Worm (Caenorhabditis elegans) whole organism, L4 larva: ENCODE measurements around the gene F14D2.5.

ENCODE experiments used
- D1046.2 ChIP-seq: fragments of 200-800 bp; sonication (Bioruptor generic); IDR thresholded peaks from 2 replicates; pipeline ENCODE4 v1.3.6; 2022; ENCODE audit warnings: missing genetic modification characterization, missing compliant biosample characterization
- T20F7.1 ChIP-seq: fragments of 200-800 bp; sonication (Bioruptor generic); optimal IDR thresholded peaks from 2 replicates; lab custom pipeline; 2018; ENCODE audit warnings: mild to moderate bottlenecking, missing genetic modification characterization, missing compliant biosample characterization
- Y5F2A.4 ChIP-seq: fragments of 200-800 bp; sonication (Bioruptor generic); optimal IDR thresholded peaks from 2 replicates; lab custom pipeline; 2018; ENCODE audit warnings: mild to moderate bottlenecking, missing genetic modification characterization, missing compliant biosample characterization
- ZK337.2 ChIP-seq: fragments of 200-800 bp; sonication (Bioruptor generic); IDR thresholded peaks from 2 replicates; pipeline ENCODE4 v1.3.6; 2022; ENCODE audit warnings: missing genetic modification reagents, missing genetic modification characterization, missing compliant biosample characterization
- ceh-32 ChIP-seq: sonication (generic microtip); optimal IDR thresholded peaks from 2 replicates; lab custom pipeline; 2016; ENCODE audit warnings: mild to moderate bottlenecking, missing genetic modification characterization, missing compliant biosample characterization; ENCODE audit not compliant: poor library complexity
- ceh-82 ChIP-seq: sonication (generic microtip); optimal IDR thresholded peaks from 2 replicates; lab custom pipeline; 2017; ENCODE audit warnings: missing biosample characterization, missing genetic modification characterization
- ces-1 ChIP-seq: fragments of 150-350 bp; sonication (generic microtip); optimal IDR thresholded peaks from 4 replicates; lab custom pipeline; 2014; ENCODE audit warnings: missing biosample characterization, missing genetic modification reagents, missing genetic modification characterization
- cey-2 ChIP-seq: sonication (generic microtip); optimal IDR thresholded peaks from 3 replicates; lab custom pipeline; 2017; ENCODE audit warnings: missing genetic modification characterization, mild to moderate bottlenecking, missing compliant biosample characterization, antibody characterized with exemption, borderline replicate concordance; ENCODE audit not compliant: insufficient read depth
- daf-16 ChIP-seq, 3 experiments: sonication (generic microtip); optimal IDR thresholded peaks; 2 replicates each; lab custom pipeline; 2016 to 2017; ENCODE audit warnings: missing genetic modification characterization in 3 of 3, missing genetic modification reagents in 3 of 3, mild to moderate bottlenecking in 2 of 3, missing compliant biosample characterization in 2 of 3, missing biosample characterization in 1 of 3, moderate library complexity in 1 of 3
- daf-19 ChIP-seq: fragments of 200-800 bp; sonication (Bioruptor generic); conservative IDR thresholded peaks from 2 replicates; pipeline ENCODE4 v1.3.6; 2022; ENCODE audit warnings: missing genetic modification characterization, missing compliant biosample characterization
- daf-8 ChIP-seq: fragments of 200-800 bp; sonication (Bioruptor generic); IDR thresholded peaks from 2 replicates; pipeline ENCODE4 v1.3.6; 2022; ENCODE audit warnings: missing genetic modification characterization, missing compliant biosample characterization
- dmd-6 ChIP-seq: fragments of 200-800 bp; sonication (Bioruptor generic); IDR thresholded peaks from 2 replicates; pipeline ENCODE4 v1.3.6; 2022; ENCODE audit warnings: missing genetic modification reagents, missing genetic modification characterization, missing compliant biosample characterization
- dmd-8 ChIP-seq: fragments of 200-800 bp; sonication (Bioruptor generic); IDR thresholded peaks from 2 replicates; pipeline ENCODE4 v1.3.6; 2022; ENCODE audit warnings: missing genetic modification characterization, missing compliant biosample characterization
- duxl-1 ChIP-seq: sonication (generic microtip); optimal IDR thresholded peaks from 2 replicates; lab custom pipeline; 2016; ENCODE audit warnings: mild to moderate bottlenecking, missing genetic modification characterization, moderate library complexity, missing compliant biosample characterization; ENCODE audit not compliant: poor library complexity
- dve-1 ChIP-seq: sonication (generic microtip); optimal IDR thresholded peaks from 2 replicates; lab custom pipeline; 2017; ENCODE audit warnings: antibody characterized with exemption, mild to moderate bottlenecking, missing genetic modification characterization, missing compliant biosample characterization; ENCODE audit not compliant: insufficient read depth
- egl-43 ChIP-seq: fragments of 200-800 bp; sonication (Bioruptor generic); IDR thresholded peaks from 2 replicates; pipeline ENCODE4 v1.3.6; 2022; ENCODE audit warnings: missing genetic modification reagents, missing genetic modification characterization, missing compliant biosample characterization
- hlh-11 ChIP-seq: fragments of 200-800 bp; sonication (Bioruptor generic); optimal IDR thresholded peaks from 2 replicates; lab custom pipeline; 2018; ENCODE audit warnings: mild to moderate bottlenecking, missing genetic modification characterization, missing compliant biosample characterization
- hlh-30 ChIP-seq: sonication (generic microtip); optimal IDR thresholded peaks from 2 replicates; lab custom pipeline; 2017; ENCODE audit warnings: antibody characterized with exemption, mild to moderate bottlenecking, missing genetic modification characterization, missing compliant biosample characterization; ENCODE audit not compliant: insufficient read depth
- lin-39 ChIP-seq: fragments of 150-350 bp; optimal IDR thresholded peaks from 2 replicates; lab custom pipeline; 2014; ENCODE audit warnings: missing biosample characterization, missing genetic modification reagents, missing genetic modification characterization
- lsy-2 ChIP-seq, 2 experiments: fragments of 150-350 bp in 1 of 2; sonication (generic microtip) in 1 of 2; optimal IDR thresholded peaks; 2 replicates each; lab custom pipeline; 2014 to 2017; ENCODE audit warnings: missing biosample characterization in 2 of 2, missing genetic modification characterization in 2 of 2
- mep-1 ChIP-seq: fragments of 150-350 bp; sonication (generic microtip); optimal IDR thresholded peaks from 3 replicates; lab custom pipeline; 2014; ENCODE audit warnings: missing biosample characterization, missing genetic modification characterization
- mes-2 ChIP-seq: sonication (generic microtip); optimal IDR thresholded peaks from 2 replicates; lab custom pipeline; 2016; ENCODE audit warnings: missing genotype, mild to moderate bottlenecking, missing genetic modification characterization, missing compliant biosample characterization; ENCODE audit not compliant: poor library complexity, severe bottlenecking
- nhr-11 ChIP-seq: fragments of 150-350 bp; optimal IDR thresholded peaks from 2 replicates; lab custom pipeline; 2014; ENCODE audit warnings: missing biosample characterization, missing genetic modification characterization
- nhr-237 ChIP-seq: sonication (generic microtip); optimal IDR thresholded peaks from 2 replicates; lab custom pipeline; 2017; ENCODE audit warnings: missing biosample characterization, missing genetic modification characterization
- nhr-28 ChIP-seq: fragments of 150-350 bp; optimal IDR thresholded peaks from 2 replicates; lab custom pipeline; 2014; ENCODE audit warnings: missing biosample characterization, missing genetic modification characterization
- nhr-48 ChIP-seq: sonication (generic microtip); optimal IDR thresholded peaks from 2 replicates; lab custom pipeline; 2016; ENCODE audit warnings: mild to moderate bottlenecking, missing genetic modification characterization, missing compliant biosample characterization
- nhr-6 ChIP-seq: fragments of 150-350 bp; optimal IDR thresholded peaks from 2 replicates; lab custom pipeline; 2014; ENCODE audit warnings: missing biosample characterization, missing genetic modification characterization
- nhr-77 ChIP-seq: fragments of 150-350 bp; optimal IDR thresholded peaks from 2 replicates; lab custom pipeline; 2014; ENCODE audit warnings: missing biosample characterization, missing genetic modification characterization
- saeg-2 ChIP-seq: fragments of 200-800 bp; sonication (Bioruptor generic); IDR thresholded peaks from 2 replicates; pipeline ENCODE4 v1.3.6; 2022; ENCODE audit warnings: missing genetic modification reagents, missing genetic modification characterization, missing compliant biosample characterization
- sdz-12 ChIP-seq: fragments of 200-800 bp; sonication (Bioruptor generic); optimal IDR thresholded peaks from 2 replicates; lab custom pipeline; 2018; ENCODE audit warnings: mild to moderate bottlenecking, missing genetic modification characterization, missing compliant biosample characterization
- snpc-1.2 ChIP-seq: fragments of 200-800 bp; sonication (Bioruptor generic); IDR thresholded peaks from 2 replicates; pipeline ENCODE4 v1.3.6; 2022; ENCODE audit warnings: missing genetic modification reagents, missing genetic modification characterization, missing compliant biosample characterization
- spr-1 ChIP-seq: sonication (generic microtip); optimal IDR thresholded peaks from 2 replicates; lab custom pipeline; 2016; ENCODE audit warnings: mild to moderate bottlenecking, missing genetic modification characterization, missing compliant biosample characterization
- spr-3 ChIP-seq: fragments of 200-800 bp; sonication (Bioruptor generic); optimal IDR thresholded peaks from 2 replicates; lab custom pipeline; 2018; ENCODE audit warnings: mild to moderate bottlenecking, missing genetic modification characterization, missing compliant biosample characterization
- tra-1 ChIP-seq: fragments of 200-800 bp; sonication (Bioruptor generic); IDR thresholded peaks from 2 replicates; pipeline ENCODE4 v1.3.6; 2022; ENCODE audit warnings: missing genetic modification reagents, missing genetic modification characterization, missing compliant biosample characterization
- unc-62 ChIP-seq, 3 experiments: fragments of 150-350 bp in 1 of 3; sonication (generic microtip); optimal IDR thresholded peaks in 2 of 3; peaks in 1 of 3; 1 replicate in 1 of 3; 2 replicates in 2 of 3; lab custom pipeline; 2014 to 2017; ENCODE audit warnings: missing biosample characterization in 3 of 3, missing genetic modification characterization in 3 of 3, missing genetic modification reagents in 3 of 3, missing genotype in 1 of 3
- vab-7 ChIP-seq: fragments of 200-800 bp; sonication (Bioruptor generic); IDR thresholded peaks from 2 replicates; pipeline ENCODE4 v1.3.6; 2022; ENCODE audit warnings: missing genetic modification reagents, missing genetic modification characterization, missing compliant biosample characterization
- zip-2 ChIP-seq: fragments of 150-350 bp; optimal IDR thresholded peaks from 2 replicates; lab custom pipeline; 2014; ENCODE audit warnings: missing biosample characterization, missing genetic modification characterization
- ztf-11 ChIP-seq: fragments of 150-350 bp; optimal IDR thresholded peaks from 2 replicates; lab custom pipeline; 2014; ENCODE audit warnings: missing biosample characterization, missing genetic modification characterization

Gene F14D2.5

ce11 chrII:3297914-3298313 lies 42.4 kb upstream of the F14D2.5 start, which contains the start of gene btb-18:
TSS of gene btb-18 (plus strand) at chrII:3298214.
- TF ChIP-seq hlh-11 (no peak), daf-19 (GFP tag; lab: Robert Waterston, UW) (no peak), sdz-12 (GFP tag; lab: Kevin White, UChicago) (no peak), snpc-1.2 (no peak), saeg-2 (GFP tag; lab: Robert Waterston, UW) (no peak), nhr-77 (tag; lab: Kevin White, UChicago) (no peak), mep-1 (tag; lab: Kevin White, UChicago) (no peak), daf-8 (GFP tag; lab: Robert Waterston, UW) (no peak), daf-16 (GFP tag; optimal IDR thresholded peaks at IDR 0.05; lab: Kevin White, UChicago) (no peak), daf-16 (tag; optimal IDR thresholded peaks at IDR 0.05; lab: Kevin White, UChicago) (peak; percentile 50), ces-1 (no peak), ceh-32 (tag; lab: Kevin White, UChicago) (no peak), zip-2 (tag; lab: Kevin White, UChicago) (no peak), tra-1 (GFP tag; lab: Robert Waterston, UW) (no peak), vab-7 (no peak), nhr-11 (tag; lab: Kevin White, UChicago) (no peak), D1046.2 (no peak), dve-1 (peak; percentile 39)

ce11 chrII:3299457-3299856 lies 40.9 kb upstream of the F14D2.5 start, which contains the start of gene btb-22:
TSS of gene btb-22 (plus strand) at chrII:3299757.
- TF ChIP-seq unc-62 (GFP tag; optimal IDR thresholded peaks at IDR 0.05 in 1 of 2; lab: Kevin White, UChicago) (no peak), unc-62 (tag; optimal IDR thresholded peaks at IDR 0.05; lab: Kevin White, UChicago) (no peak), mes-2 (tag; lab: Kevin White, UChicago) (no peak), dmd-8 (GFP tag; lab: Robert Waterston, UW) (no peak), daf-16 (GFP tag; optimal IDR thresholded peaks at IDR 0.05; lab: Kevin White, UChicago) (no peak), daf-16 (tag; optimal IDR thresholded peaks at IDR 0.05; lab: Kevin White, UChicago) (no peak), ceh-82 (tag; lab: Kevin White, UChicago) (no peak), nhr-6 (tag; lab: Kevin White, UChicago) (no peak), T20F7.1 (GFP tag; lab: Kevin White, UChicago) (no peak), lin-39 (tag; lab: Kevin White, UChicago) (no peak), ZK337.2 (no peak), lsy-2 (tag; optimal IDR thresholded peaks at IDR 0.05; lab: Kevin White, UChicago) (no peak), nhr-48 (tag; lab: Kevin White, UChicago) (no peak), spr-1 (tag; lab: Kevin White, UChicago) (no peak), sdz-12 (GFP tag; lab: Kevin White, UChicago) (no peak), hlh-11 (no peak)

- TF ChIP-seq saeg-2 (GFP tag; lab: Robert Waterston, UW) (no peak), spr-3 (no peak), mes-2 (tag; lab: Kevin White, UChicago) (peak; percentile 55), ces-1 (no peak), daf-16 (GFP tag; optimal IDR thresholded peaks at IDR 0.05; lab: Kevin White, UChicago) (no peak), daf-16 (tag; optimal IDR thresholded peaks at IDR 0.05; lab: Kevin White, UChicago) (peak; percentile 81), Y5F2A.4 (GFP tag; lab: Kevin White, UChicago) (no peak), daf-8 (GFP tag; lab: Robert Waterston, UW) (no peak), dve-1 (peak; percentile 62), sdz-12 (GFP tag; lab: Kevin White, UChicago) (no peak), cey-2 (tag; lab: Kevin White, UChicago) (no peak), duxl-1 (peak; percentile 93), dmd-6 (GFP tag; lab: Robert Waterston, UW) (peak; percentile 30; the same call in 1 of the 2 replicates), nhr-237 (no peak), nhr-28 (tag; lab: Kevin White, UChicago) (peak; percentile 56), egl-43 (GFP tag; lab: Robert Waterston, UW) (no peak), T20F7.1 (GFP tag; lab: Kevin White, UChicago) (no peak), hlh-30 (tag; lab: Kevin White, UChicago) (peak; percentile 22), ztf-11 (tag; lab: Kevin White, UChicago) (no peak)
These were observed 36.8 kb upstream of the F14D2.5 start for ce11 chrII:3303582-3303981.
